Worm (Caenorhabditis elegans): Measurements from ENCODE around the gene fut-5.

- TF ChIP-seq unc-55 (GFP tag; optimal IDR thresholded peaks at IDR 0.05) (no peak), elt-2 (tag; optimal IDR thresholded peaks at IDR 0.05) (no peak), ceh-18 (tag; optimal IDR thresholded peaks at IDR 0.05) (no peak), K09A11.1 (tag; optimal IDR thresholded peaks at IDR 0.05; ENCODE audit: insufficient read depth) (no peak), che-1 (tag; optimal IDR thresholded peaks at IDR 0.05) (no peak), ceh-24 (tag; optimal IDR thresholded peaks at IDR 0.05) (no peak), npax-4 (tag; optimal IDR thresholded peaks at IDR 0.05) (no peak), dmd-4 (tag; optimal IDR thresholded peaks at IDR 0.05; ENCODE audit: borderline replicate concordance) (no peak), hlh-30 (tag; optimal IDR thresholded peaks at IDR 0.05; ENCODE audit: insufficient read depth) (no peak), ceh-2 (tag; optimal IDR thresholded peaks at IDR 0.05) (no peak), unc-86 (tag; optimal IDR thresholded peaks at IDR 0.05) (no peak), ets-4 (tag; optimal IDR thresholded peaks at IDR 0.05) (no peak), odd-2 (tag; optimal IDR thresholded peaks at IDR 0.05) (no peak)
Measured at ce11 chrII:4667572-4667971, at the start of gene fut-5.

Measured in whole organism, late embryonic.